Fruit fly (Drosophila melanogaster) whole organism: ENCODE results near the gene CG12948.

Source experiments
- CG8478 ChIP-seq: fragments of >200 bp; optimal IDR thresholded peaks from 2 replicates; lab custom pipeline; 2018; ENCODE audit warnings: inconsistent platforms
- Dll ChIP-seq: fragments of >200 bp; optimal IDR thresholded peaks from 2 replicates; lab custom pipeline; 2017
- EcR ChIP-seq, 2 experiments: fragments of >200 bp; optimal IDR thresholded peaks; 2 replicates each; lab custom pipeline; 2017; ENCODE audit warnings: missing biosample characterization in 2 of 2, missing genetic modification characterization in 2 of 2, missing genetic modification reagents in 2 of 2
- pan ChIP-seq: fragments of >200 bp; optimal IDR thresholded peaks from 2 replicates; lab custom pipeline; 2017
- psq ChIP-seq: fragments of >200 bp; optimal IDR thresholded peaks from 2 replicates; lab custom pipeline; 2017
- usp ChIP-seq: fragments of >200 bp; optimal IDR thresholded peaks from 2 replicates; lab custom pipeline; 2017; ENCODE audit warnings: missing biosample characterization, missing genetic modification characterization, mixed read lengths

Gene CG12948

DNA sequence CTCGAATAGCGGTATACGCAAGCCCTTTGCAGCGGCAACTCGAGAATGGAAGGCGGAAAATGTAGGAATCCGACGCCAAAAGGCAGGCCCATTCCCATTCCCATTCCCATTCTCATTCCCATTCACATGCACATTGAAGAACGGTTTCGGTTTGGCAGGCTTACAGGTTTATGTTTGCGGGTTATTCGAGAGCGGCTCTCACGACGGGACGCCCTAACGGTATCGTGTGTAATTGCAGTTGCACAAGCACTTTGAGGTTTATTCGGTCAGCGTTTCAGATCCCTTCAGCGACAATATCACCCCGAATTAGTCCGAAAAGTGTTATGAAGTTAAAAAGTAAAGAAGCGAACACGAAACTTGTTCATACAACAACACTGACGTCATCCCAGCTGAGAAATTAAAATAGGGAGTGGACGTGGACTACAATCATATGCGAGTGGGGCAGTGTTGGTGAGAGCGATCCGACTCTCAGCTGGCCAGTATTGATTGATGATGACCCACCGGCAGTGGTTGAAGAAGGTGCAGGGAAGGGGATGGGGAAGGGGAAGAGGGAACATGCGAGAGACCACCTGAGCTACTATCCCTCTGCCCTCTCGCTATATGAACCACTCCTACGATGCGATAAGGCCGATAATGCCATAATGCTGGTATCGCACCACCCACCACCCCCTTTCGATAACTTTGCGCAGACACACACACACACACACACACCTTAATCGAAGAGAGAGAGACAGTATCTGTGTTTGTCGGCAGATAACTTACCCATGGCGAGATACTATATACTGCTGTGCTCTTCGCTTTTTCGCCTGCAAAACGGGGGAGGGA lies 43.1 kb downstream of the CG12948 start:
- TF ChIP-seq EcR (GFP tag; optimal IDR thresholded peaks at IDR 0.05; lab: Kevin White, UChicago) (no peak), pan (lab: Kevin White, UChicago) (no peak), usp (no peak), Dll (lab: Kevin White, UChicago) (peak; percentile 14), psq (no peak), CG8478 (lab: Kevin White, UChicago) (peak; percentile 30)

DNA sequence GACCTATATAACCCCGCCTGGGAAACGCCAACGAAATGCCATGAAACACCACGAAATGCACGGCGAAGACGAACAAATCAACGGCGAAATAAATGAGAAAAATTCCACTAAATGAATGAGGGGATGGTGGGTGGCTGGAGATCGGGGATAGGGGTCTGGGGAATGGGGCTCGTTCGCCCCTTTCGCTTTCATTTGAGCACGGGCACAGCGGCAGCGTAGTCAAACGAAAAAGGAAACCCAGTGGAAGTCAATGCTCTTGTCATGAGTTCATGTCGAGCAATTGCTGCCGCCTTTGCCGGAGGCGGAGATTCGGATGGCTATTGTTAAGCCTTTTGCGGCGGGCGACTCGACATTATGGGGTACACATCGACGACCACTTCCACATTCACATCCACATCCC lies 44.3 kb downstream of the CG12948 start:
- TF ChIP-seq Dll (lab: Kevin White, UChicago): no peak
- TF ChIP-seq EcR (GFP tag; optimal IDR thresholded peaks at IDR 0.05; lab: Kevin White, UChicago): no peak
- TF ChIP-seq psq: no peak
- TF ChIP-seq CG8478 (lab: Kevin White, UChicago): no peak
- no peak for TF ChIP-seq pan (lab: Kevin White, UChicago)
- no peak for TF ChIP-seq usp

DNA sequence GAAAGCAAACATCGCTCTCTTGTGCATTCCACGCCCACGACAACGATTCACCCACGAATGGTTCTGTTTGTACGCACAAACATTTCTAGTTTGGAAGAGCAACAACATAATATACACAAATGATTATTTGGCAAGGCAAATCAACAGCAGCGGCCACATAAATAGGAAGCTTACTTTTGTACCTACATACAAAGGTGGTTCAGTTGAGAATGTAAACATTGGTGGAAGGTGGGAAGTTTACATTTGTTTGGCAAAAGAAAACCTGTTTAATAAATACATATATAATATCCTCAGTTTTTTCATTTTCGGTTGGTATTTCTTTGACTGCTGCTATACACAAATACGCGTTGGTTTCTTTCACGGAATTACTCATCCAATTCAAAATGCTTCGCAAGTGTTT lies 45.0 kb downstream of the CG12948 start:
- TF ChIP-seq CG8478 (lab: Kevin White, UChicago) (no peak), pan (lab: Kevin White, UChicago) (no peak), usp (no peak), Dll (lab: Kevin White, UChicago) (no peak), psq (no peak)

dm6 chr3R:9701897-9702296 lies 45.6 kb downstream of the CG12948 start:
- TF ChIP-seq pan (lab: Kevin White, UChicago): no peak

DNA sequence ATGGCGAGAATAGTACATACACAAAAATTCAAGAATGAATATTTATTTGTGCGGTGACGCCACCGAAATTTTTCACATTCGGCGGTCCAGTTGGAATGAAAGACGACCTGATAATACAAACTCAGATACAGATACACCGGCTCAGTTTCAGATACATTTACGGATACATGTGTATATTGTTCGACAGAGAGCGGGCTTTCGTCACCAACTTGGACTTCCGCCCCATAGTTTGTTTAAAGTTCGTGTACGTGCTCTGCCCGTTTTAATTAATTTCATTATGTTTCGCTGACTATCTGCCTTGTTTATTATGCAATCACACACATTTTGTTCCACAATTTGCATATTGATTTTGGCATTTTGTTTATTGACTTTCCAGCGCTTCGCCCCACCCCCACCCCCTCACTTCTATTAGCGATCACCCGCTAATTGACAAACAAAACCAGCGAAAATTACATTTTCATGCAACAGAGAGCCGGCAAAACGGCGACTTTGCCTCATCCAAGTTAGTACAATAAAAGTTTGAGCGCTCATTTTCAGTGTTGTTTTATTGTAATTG lies 46.3 kb downstream of the CG12948 start:
- TF ChIP-seq EcR (GFP tag; optimal IDR thresholded peaks at IDR 0.05; lab: Kevin White, UChicago): no peak
- TF ChIP-seq Dll (lab: Kevin White, UChicago): no peak
- TF ChIP-seq CG8478 (lab: Kevin White, UChicago): no peak
- TF ChIP-seq psq: no peak
- TF ChIP-seq usp: no peak
- TF ChIP-seq pan (lab: Kevin White, UChicago): no peak

dm6 chr3R:9700513-9700912 lies 47.0 kb downstream of the CG12948 start:
- TF ChIP-seq CG8478 (lab: Kevin White, UChicago) (no peak), psq (no peak), EcR (GFP tag; optimal IDR thresholded peaks at IDR 0.05; lab: Kevin White, UChicago) (no peak), pan (lab: Kevin White, UChicago) (no peak), Dll (lab: Kevin White, UChicago) (no peak), usp (no peak)
